Fruit fly (Drosophila melanogaster): ENCODE data around the gene CG2201.

CG2201 gene

DNA sequence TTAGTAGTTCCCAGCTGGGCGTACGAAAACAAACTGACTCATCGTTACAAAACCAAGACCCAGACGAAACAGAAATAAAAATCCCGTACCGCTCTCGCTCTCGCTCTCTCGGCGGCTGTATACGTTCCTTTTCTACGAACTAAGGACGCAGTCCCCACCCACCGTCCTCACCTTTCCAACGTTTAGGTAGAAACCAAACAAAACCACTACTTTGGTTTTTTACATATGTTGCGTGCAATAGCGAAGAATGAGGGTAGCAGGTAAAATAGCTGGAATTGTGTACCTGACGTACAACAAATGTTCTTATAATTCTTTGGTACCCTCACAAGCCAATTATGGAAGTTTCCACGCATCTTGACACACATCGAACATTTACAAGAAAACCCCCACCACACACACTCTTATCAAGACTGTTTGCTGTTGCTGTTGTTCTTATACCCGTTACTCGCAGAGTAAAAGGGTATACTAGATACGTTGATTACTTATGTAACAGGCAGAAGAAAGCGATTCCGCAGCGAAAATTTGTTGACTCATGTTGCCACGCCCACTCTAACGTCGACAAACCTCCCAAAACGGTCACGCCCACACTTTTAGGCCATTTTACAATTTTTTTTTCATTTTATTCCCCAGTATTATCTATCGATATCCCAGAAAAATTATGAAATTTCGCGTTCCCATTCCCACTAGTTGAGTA lies 5.0 kb downstream of the CG2201 start:
- no peak for TF ChIP-seq noc (tag; optimal IDR thresholded peaks at IDR 0.05)

dm6 chr2L:21617949-21618348 lies 5.9 kb downstream of the CG2201 start:
- no peak for TF ChIP-seq noc (tag; optimal IDR thresholded peaks at IDR 0.05)

- no peak for TF ChIP-seq noc (tag; optimal IDR thresholded peaks at IDR 0.05)
Observed at dm6 chr2L:21589323-21589722, 34.6 kb downstream of the CG2201 start, which contains the start of gene nompB. nompB (minus strand) TSS chr2L:21589423.

DNA sequence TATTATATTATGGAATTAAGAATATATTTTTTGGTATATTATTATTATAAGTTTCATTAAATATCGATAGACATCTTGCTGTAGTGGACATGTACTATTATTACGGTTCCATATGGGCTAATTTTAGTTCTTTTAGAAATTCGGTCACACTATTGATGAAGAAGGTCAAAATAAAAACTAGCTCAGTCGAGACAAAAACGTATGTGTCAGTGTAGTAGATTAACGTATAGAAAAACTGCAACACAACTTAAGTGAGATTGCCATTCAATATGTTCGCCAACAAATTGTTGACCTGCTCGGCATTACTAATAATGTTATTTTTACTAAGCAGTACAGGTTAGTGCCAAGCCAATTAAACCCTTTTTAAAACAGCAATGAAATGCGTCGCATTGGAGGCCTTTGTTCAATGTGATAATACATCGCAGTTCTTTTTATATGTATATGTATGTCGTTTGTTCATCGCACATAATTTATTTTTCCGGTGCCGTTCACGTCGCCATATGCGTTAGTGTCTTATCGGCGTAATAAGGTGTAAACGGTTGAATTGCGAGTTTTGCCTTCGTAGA lies 50.6 kb downstream of the CG2201 start, which contains the start of gene Lamp1:
Gene Lamp1 (plus strand): TSS at position 164 of the 566 bp plus-strand sequence.
- TF ChIP-seq noc (tag; optimal IDR thresholded peaks at IDR 0.05): no peak
